Fruit fly (Drosophila melanogaster) whole organism, wandering third instar larva: ENCODE results near the gene Faa.

Source experiments
- Abd-B ChIP-seq: fragments of >200 bp; optimal IDR thresholded peaks from 2 replicates; lab custom pipeline; 2017; ENCODE audit warnings: missing biosample characterization, missing genetic modification characterization
- CG32264 ChIP-seq: fragments of 200-800 bp; sonication (Bioruptor generic); optimal IDR thresholded peaks from 2 replicates; lab custom pipeline; 2016; ENCODE audit warnings: missing biosample characterization, missing genetic modification characterization
- CG9705 ChIP-seq: fragments of 200-800 bp; sonication (Bioruptor generic); optimal IDR thresholded peaks from 2 replicates; lab custom pipeline; 2018; ENCODE audit warnings: missing biosample characterization, mild to moderate bottlenecking, missing genetic modification characterization
- CrebA ChIP-seq: fragments of 200-800 bp; sonication (Bioruptor generic); optimal IDR thresholded peaks from 2 replicates; lab custom pipeline; 2016; ENCODE audit warnings: missing biosample characterization, mild to moderate bottlenecking, missing genetic modification characterization, borderline replicate concordance
- Dfd ChIP-seq: fragments of >200 bp; optimal IDR thresholded peaks from 2 replicates; lab custom pipeline; 2017; ENCODE audit warnings: missing biosample characterization, missing genetic modification characterization
- Dif ChIP-seq: fragments of 200-275, 200-300 bp; sonication (Bioruptor generic); optimal IDR thresholded peaks from 2 replicates; lab custom pipeline; 2018; ENCODE audit warnings: missing biosample characterization, missing genetic modification characterization; ENCODE audit not compliant: partially characterized antibody
- GATAd ChIP-seq: sonication (Bioruptor generic); optimal IDR thresholded peaks from 2 replicates; lab custom pipeline; 2016; ENCODE audit warnings: missing biosample characterization, missing genetic modification characterization
- HLH106 ChIP-seq: fragments of 200-800 bp; optimal IDR thresholded peaks from 3 replicates; lab custom pipeline; 2019; ENCODE audit warnings: missing biosample characterization, mild to moderate bottlenecking, missing genetic modification characterization, moderate library complexity
- Hnf4 ChIP-seq: fragments of 200-800 bp; sonication (Bioruptor generic); optimal IDR thresholded peaks from 2 replicates; lab custom pipeline; 2016; ENCODE audit warnings: missing biosample characterization, mild to moderate bottlenecking, missing genetic modification characterization
- Hr78 ChIP-seq: fragments of >200 bp; optimal IDR thresholded peaks from 2 replicates; lab custom pipeline; 2017; ENCODE audit warnings: missing biosample characterization, missing genetic modification characterization
- Jra ChIP-seq: sonication (Bioruptor generic); optimal IDR thresholded peaks from 2 replicates; lab custom pipeline; 2016; ENCODE audit warnings: missing biosample characterization, missing genetic modification characterization
- Mio ChIP-seq: sonication (Bioruptor generic); optimal IDR thresholded peaks from 2 replicates; lab custom pipeline; 2016; ENCODE audit warnings: missing biosample characterization, missing genetic modification characterization
- Myc ChIP-seq: fragments of >200 bp; optimal IDR thresholded peaks from 2 replicates; lab custom pipeline; 2017
- N ChIP-seq: fragments of >200 bp; optimal IDR thresholded peaks from 2 replicates; lab custom pipeline; 2018; ENCODE audit warnings: missing biosample characterization, missing external identifiers, missing genetic modification characterization
- OdsH ChIP-seq: fragments of 200-800 bp; sonication (Bioruptor generic); optimal IDR thresholded peaks from 2 replicates; lab custom pipeline; 2016; ENCODE audit warnings: missing biosample characterization, mild to moderate bottlenecking, missing genetic modification characterization
- Rel ChIP-seq, 2 experiments: fragments of 200-800 bp; sonication (Bioruptor generic) in 1 of 2; optimal IDR thresholded peaks; 2 replicates in 1 of 2; 3 replicates in 1 of 2; lab custom pipeline; 2016 to 2019; ENCODE audit warnings: mild to moderate bottlenecking in 2 of 2, missing biosample characterization in 2 of 2, missing genetic modification characterization in 2 of 2, moderate library complexity in 1 of 2
- Sp1 ChIP-seq: fragments of 200-800 bp; sonication (Bioruptor generic); optimal IDR thresholded peaks from 3 replicates; lab custom pipeline; 2019; ENCODE audit warnings: missing biosample characterization, mild to moderate bottlenecking, missing genetic modification characterization, moderate library complexity
- Vsx2 ChIP-seq: fragments of 200-300, 225-300 bp; sonication (Bioruptor generic); optimal IDR thresholded peaks from 2 replicates; lab custom pipeline; 2018; ENCODE audit warnings: missing biosample characterization, missing genetic modification characterization; ENCODE audit not compliant: partially characterized antibody
- dmrt93B ChIP-seq: fragments of 200-800 bp; sonication (Bioruptor generic); optimal IDR thresholded peaks from 2 replicates; lab custom pipeline; 2018; ENCODE audit warnings: missing biosample characterization, mild to moderate bottlenecking, missing genetic modification characterization
- dsf ChIP-seq: sonication (Bioruptor generic); optimal IDR thresholded peaks from 2 replicates; lab custom pipeline; 2016; ENCODE audit warnings: missing biosample characterization, missing genetic modification characterization, borderline replicate concordance
- ey ChIP-seq: fragments of 200-800 bp; sonication (Bioruptor generic); optimal IDR thresholded peaks from 2 replicates; lab custom pipeline; 2016; ENCODE audit warnings: missing biosample characterization, missing genetic modification characterization
- fru ChIP-seq: fragments of 200-800 bp; sonication (Bioruptor generic); optimal IDR thresholded peaks from 3 replicates; lab custom pipeline; 2016; ENCODE audit warnings: missing biosample characterization, mild to moderate bottlenecking, missing genetic modification characterization
- h ChIP-seq: fragments of 200-800 bp; sonication (Bioruptor generic); optimal IDR thresholded peaks from 3 replicates; lab custom pipeline; 2016; ENCODE audit warnings: missing biosample characterization, mild to moderate bottlenecking, missing genetic modification characterization
- jim ChIP-seq: fragments of 175-275, 200-325 bp; sonication (Bioruptor generic); optimal IDR thresholded peaks from 2 replicates; lab custom pipeline; 2016; ENCODE audit warnings: missing biosample characterization, mild to moderate bottlenecking, missing genetic modification characterization
- lola ChIP-seq: fragments of >200 bp; optimal IDR thresholded peaks from 2 replicates; lab custom pipeline; 2017; ENCODE audit warnings: missing biosample characterization, missing genetic modification characterization
- pan ChIP-seq: fragments of >200 bp; optimal IDR thresholded peaks from 2 replicates; lab custom pipeline; 2017
- rgr ChIP-seq: fragments of 200-800 bp; sonication (Bioruptor generic); optimal IDR thresholded peaks from 3 replicates; lab custom pipeline; 2016; ENCODE audit warnings: missing biosample characterization, mild to moderate bottlenecking, missing genetic modification characterization
- sage ChIP-seq: fragments of 200-800 bp; sonication (Bioruptor generic); optimal IDR thresholded peaks from 2 replicates; lab custom pipeline; 2016; ENCODE audit warnings: missing biosample characterization, mild to moderate bottlenecking, missing genetic modification characterization
- tai ChIP-seq: sonication (Bioruptor generic); optimal IDR thresholded peaks from 2 replicates; lab custom pipeline; 2016; ENCODE audit warnings: missing biosample characterization, missing genetic modification characterization
- usp ChIP-seq: fragments of >200 bp; optimal IDR thresholded peaks from 2 replicates; lab custom pipeline; 2017; ENCODE audit warnings: missing biosample characterization, missing genetic modification characterization
- woc ChIP-seq: sonication (Bioruptor generic); optimal IDR thresholded peaks from 2 replicates; lab custom pipeline; 2016; ENCODE audit warnings: missing biosample characterization, mild to moderate bottlenecking, missing genetic modification characterization

Faa gene

dm6 chr3L:4069069-4069468 is 4.7 kb downstream of the Faa start, which contains the start of gene CG32259:
TSS of gene CG32259 (plus strand) at chr3L:4069369.
- TF ChIP-seq Dif (GFP tag; lab: Kevin White, UChicago) (no peak), N (GFP tag; lab: Kevin White, UChicago) (no peak), jim (no peak), Jra (GFP tag; lab: Kevin White, UChicago) (no peak), Mio (GFP tag; lab: Kevin White, UChicago) (no peak)

- TF ChIP-seq Hr78 (GFP tag; lab: Kevin White, UChicago) = no peak
- TF ChIP-seq h (GFP tag; lab: Kevin White, UChicago) = peak; percentile 20
- no peak for TF ChIP-seq Abd-B (GFP tag; lab: Kevin White, UChicago)
- no peak for TF ChIP-seq Rel (GFP tag; optimal IDR thresholded peaks at IDR 0.05; lab: Kevin White, UChicago)
- TF ChIP-seq Rel (tag; optimal IDR thresholded peaks at IDR 0.05; lab: Kevin White, UChicago) = peak; percentile 81
- TF ChIP-seq Hnf4 (GFP tag; lab: Kevin White, UChicago) = peak; percentile 83
Observed at dm6 chr3L:4068368-4068767, 5.4 kb downstream of the Faa start.

- no peak for TF ChIP-seq sage (GFP tag; lab: Kevin White, UChicago)
- TF ChIP-seq CG32264 = no peak
- no peak for TF ChIP-seq Hr78 (GFP tag; lab: Kevin White, UChicago)
- peak; percentile 35 for TF ChIP-seq Myc (lab: Kevin White, UChicago)
- TF ChIP-seq, all 38 proteins: peak for 1
Observed at dm6 chr3L:4061921-4062474, 11.8 kb downstream of the Faa start, which contains the start of gene dib. TSS of gene dib (plus strand) at chr3L:4062292.

- TF ChIP-seq rgr (peak; percentile 37), CG9705 (GFP tag; lab: Kevin White, UChicago) (no peak), fru (GFP tag; lab: Kevin White, UChicago) (peak; percentile 14)
Observed at dm6 chr3L:4059293-4059820, 14.4 kb downstream of the Faa start, which contains the start of gene Ugt305A1. TSS of gene Ugt305A1 (plus strand) at chr3L:4059770.

dm6 chr3L:4056812-4057211 is 16.9 kb downstream of the Faa start:
- no peak for TF ChIP-seq Hr78 (GFP tag; lab: Kevin White, UChicago)
- TF ChIP-seq Dfd (GFP tag; lab: Kevin White, UChicago) = no peak
- TF ChIP-seq h (GFP tag; lab: Kevin White, UChicago) = no peak
- TF ChIP-seq N (GFP tag; lab: Kevin White, UChicago) = no peak
- no peak for TF ChIP-seq GATAd
- TF ChIP-seq Mio (GFP tag; lab: Kevin White, UChicago) = no peak
- no peak for TF ChIP-seq ey (GFP tag; lab: Kevin White, UChicago)
- no peak for TF ChIP-seq usp (GFP tag; lab: Kevin White, UChicago)
- no peak for TF ChIP-seq CG32264
- TF ChIP-seq Abd-B (GFP tag; lab: Kevin White, UChicago) = no peak
- no peak for TF ChIP-seq dsf (GFP tag; lab: Kevin White, UChicago)
- no peak for TF ChIP-seq CrebA (GFP tag; lab: Kevin White, UChicago)
- TF ChIP-seq OdsH (GFP tag; lab: Kevin White, UChicago) = no peak
- TF ChIP-seq woc (GFP tag; lab: Kevin White, UChicago) = no peak
- TF ChIP-seq tai = no peak
- no peak for TF ChIP-seq lola
- TF ChIP-seq Vsx2 (GFP tag; lab: Kevin White, UChicago) = no peak
- no peak for TF ChIP-seq rgr

- TF ChIP-seq Vsx2 (GFP tag; lab: Kevin White, UChicago) (peak; percentile 32), GATAd (no peak)
- TF ChIP-seq, all 38 proteins: peak for 1
Observed at dm6 chr3L:4055438-4055962, 18.3 kb downstream of the Faa start.

- TF ChIP-seq CG32264 (no peak), Hr78 (GFP tag; lab: Kevin White, UChicago) (no peak), Dfd (GFP tag; lab: Kevin White, UChicago) (no peak), Hnf4 (GFP tag; lab: Kevin White, UChicago) (no peak), HLH106 (tag; lab: Kevin White, UChicago) (no peak), Rel (GFP tag; optimal IDR thresholded peaks at IDR 0.05; lab: Kevin White, UChicago) (no peak), Rel (tag; optimal IDR thresholded peaks at IDR 0.05; lab: Kevin White, UChicago) (no peak), Abd-B (GFP tag; lab: Kevin White, UChicago) (no peak), jim (no peak), tai (no peak), GATAd (no peak), Myc (lab: Kevin White, UChicago) (no peak), rgr (no peak), sage (GFP tag; lab: Kevin White, UChicago) (no peak), OdsH (GFP tag; lab: Kevin White, UChicago) (no peak), h (GFP tag; lab: Kevin White, UChicago) (no peak), Sp1 (GFP tag; lab: Kevin White, UChicago) (no peak), dmrt93B (no peak), pan (lab: Kevin White, UChicago) (no peak), woc (GFP tag; lab: Kevin White, UChicago) (no peak), dsf (GFP tag; lab: Kevin White, UChicago) (no peak)
Observed at dm6 chr3L:4049082-4049481, 24.7 kb downstream of the Faa start.
